Fruit fly (Drosophila melanogaster) whole organism, embryonic: Measurements from ENCODE around the gene Plc21C.

Experiments
- Atf-2 ChIP-seq: fragments of 200-800 bp; sonication (Bioruptor generic); optimal IDR thresholded peaks from 2 replicates; lab custom pipeline; 2016; ENCODE audit warnings: missing biosample characterization, missing genetic modification characterization
- BEAF-32 ChIP-seq: fragments of 200-800 bp; sonication (Bioruptor generic); optimal IDR thresholded peaks from 3 replicates; lab custom pipeline; 2017; ENCODE audit warnings: missing biosample characterization, missing genetic modification characterization, mild to moderate bottlenecking, moderate library complexity, missing genetic modification reagents
- Bgb ChIP-seq: fragments of 200-800 bp; sonication (Bioruptor generic); IDR thresholded peaks from 2 replicates; pipeline ENCODE4 v1.3.6; 2022; ENCODE audit warnings: missing biosample characterization, missing genetic modification characterization; ENCODE audit not compliant: partially characterized antibody
- CG10267 ChIP-seq: fragments of 200-800 bp; sonication (Bioruptor generic); optimal IDR thresholded peaks from 2 replicates; lab custom pipeline; 2018; ENCODE audit warnings: missing biosample characterization, mild to moderate bottlenecking, missing genetic modification characterization, moderate library complexity
- CG10979 ChIP-seq: fragments of 200-800 bp; sonication (Bioruptor generic); optimal IDR thresholded peaks from 2 replicates; lab custom pipeline; 2018; ENCODE audit warnings: missing biosample characterization, mild to moderate bottlenecking, missing genetic modification characterization, moderate library complexity
- CG11093 ChIP-seq: fragments of 200-800 bp; sonication (Bioruptor generic); IDR thresholded peaks from 3 replicates; pipeline ENCODE4 v1.3.6; 2022; ENCODE audit warnings: missing biosample characterization, missing genetic modification characterization
- CG11695 ChIP-seq: fragments of 200-800 bp; sonication (Bioruptor generic); IDR thresholded peaks from 3 replicates; pipeline ENCODE4 v1.3.6; 2022; ENCODE audit warnings: missing biosample characterization, missing genetic modification characterization
- CG11696 ChIP-seq: fragments of 200-800 bp; sonication (Bioruptor generic); IDR thresholded peaks from 2 replicates; pipeline ENCODE4 v1.3.6; 2022; ENCODE audit warnings: missing biosample characterization, missing genetic modification characterization
- CG12299 ChIP-seq: fragments of 200-800 bp; sonication (Bioruptor generic); optimal IDR thresholded peaks from 2 replicates; lab custom pipeline; 2018; ENCODE audit warnings: missing biosample characterization, mild to moderate bottlenecking, missing genetic modification characterization
- CG15514 ChIP-seq: fragments of 200-800 bp; sonication (Bioruptor generic); optimal IDR thresholded peaks from 3 replicates; lab custom pipeline; 2017; ENCODE audit warnings: missing biosample characterization, missing genetic modification characterization, mild to moderate bottlenecking, moderate library complexity, missing genetic modification reagents
- CG15601 ChIP-seq: fragments of 200-800 bp; sonication (Bioruptor generic); optimal IDR thresholded peaks from 3 replicates; lab custom pipeline; 2019; ENCODE audit warnings: missing biosample characterization, mild to moderate bottlenecking, missing genetic modification characterization, moderate library complexity
- CG16779 ChIP-seq: fragments of 200-800 bp; sonication (Bioruptor generic); IDR thresholded peaks from 2 replicates; pipeline ENCODE4 v1.3.6; 2022; ENCODE audit warnings: missing biosample characterization, missing genetic modification characterization
- CG16813 ChIP-seq: fragments of 200-800 bp; sonication (Bioruptor generic); IDR thresholded peaks from 3 replicates; pipeline ENCODE4 v1.3.6; 2022; ENCODE audit warnings: missing biosample characterization, missing genetic modification characterization; ENCODE audit not compliant: partially characterized antibody
- CG2120 ChIP-seq: fragments of 200-800 bp; sonication (Bioruptor generic); optimal IDR thresholded peaks from 3 replicates; lab custom pipeline; 2016; ENCODE audit warnings: missing biosample characterization, missing genetic modification characterization
- CG2712 ChIP-seq: fragments of 200-800 bp; optimal IDR thresholded peaks from 3 replicates; lab custom pipeline; 2019; ENCODE audit warnings: missing biosample characterization, mild to moderate bottlenecking, missing genetic modification characterization, moderate library complexity
- CG2875 ChIP-seq: fragments of 200-800 bp; sonication (Bioruptor generic); optimal IDR thresholded peaks from 2 replicates; lab custom pipeline; 2017; ENCODE audit warnings: missing biosample characterization, mild to moderate bottlenecking, missing genetic modification characterization, missing genetic modification reagents
- CG30431 ChIP-seq: fragments of 200-800 bp; sonication (Bioruptor generic); optimal IDR thresholded peaks from 2 replicates; lab custom pipeline; 2017; ENCODE audit warnings: missing biosample characterization, missing genetic modification characterization
- CG3065 ChIP-seq: fragments of 200-800 bp; sonication (Bioruptor generic); optimal IDR thresholded peaks from 2 replicates; lab custom pipeline; 2016; ENCODE audit warnings: missing biosample characterization, missing genetic modification characterization
- CG31388 ChIP-seq: fragments of 200-800 bp; sonication (Bioruptor generic); optimal IDR thresholded peaks from 2 replicates; lab custom pipeline; 2016; ENCODE audit warnings: missing biosample characterization, missing genetic modification characterization
- CG34376 ChIP-seq: fragments of 200-800 bp; sonication (Bioruptor generic); optimal IDR thresholded peaks from 2 replicates; lab custom pipeline; 2018; ENCODE audit warnings: missing biosample characterization, mild to moderate bottlenecking, missing genetic modification characterization
- CG4617 ChIP-seq: fragments of 200-800 bp; sonication (Bioruptor generic); optimal IDR thresholded peaks from 3 replicates; lab custom pipeline; 2016; ENCODE audit warnings: missing biosample characterization, missing genetic modification characterization, borderline replicate concordance
- CG7271 ChIP-seq: fragments of 200-800 bp; sonication (Bioruptor generic); optimal IDR thresholded peaks from 2 replicates; lab custom pipeline; 2018; ENCODE audit warnings: missing biosample characterization, mild to moderate bottlenecking, missing genetic modification characterization, moderate library complexity
- CG7987 ChIP-seq: fragments of 200-800 bp; sonication (Bioruptor generic); optimal IDR thresholded peaks from 2 replicates; lab custom pipeline; 2018; ENCODE audit warnings: missing biosample characterization, mild to moderate bottlenecking, missing genetic modification characterization, moderate library complexity
- CG9727 ChIP-seq: fragments of 200-800 bp; sonication (Bioruptor generic); optimal IDR thresholded peaks from 3 replicates; lab custom pipeline; 2017; ENCODE audit warnings: missing biosample characterization, mild to moderate bottlenecking, missing genetic modification characterization
- CG9797 ChIP-seq: fragments of 200-800 bp; sonication (Bioruptor generic); optimal IDR thresholded peaks from 3 replicates; lab custom pipeline; 2018; ENCODE audit warnings: missing biosample characterization, mild to moderate bottlenecking, missing genetic modification characterization
- CG9817 ChIP-seq: fragments of 200-800 bp; sonication (Bioruptor generic); optimal IDR thresholded peaks from 2 replicates; lab custom pipeline; 2018; ENCODE audit warnings: missing biosample characterization, mild to moderate bottlenecking, missing genetic modification characterization, moderate library complexity
- CG9876 ChIP-seq: fragments of 200-800 bp; sonication (Bioruptor generic); optimal IDR thresholded peaks from 2 replicates; lab custom pipeline; 2016; ENCODE audit warnings: missing biosample characterization, missing genetic modification characterization
- Deaf1 ChIP-seq: fragments of 200-800 bp; optimal IDR thresholded peaks from 3 replicates; lab custom pipeline; 2019; ENCODE audit warnings: missing biosample characterization, mild to moderate bottlenecking, missing genetic modification characterization, moderate library complexity
- H2.0 ChIP-seq: fragments of 200-800 bp; sonication (Bioruptor generic); IDR thresholded peaks from 2 replicates; pipeline ENCODE4 v1.3.6; 2022; ENCODE audit warnings: missing biosample characterization, missing genetic modification characterization
- HHEX ChIP-seq: fragments of 200-800 bp; sonication (Bioruptor generic); optimal IDR thresholded peaks from 3 replicates; lab custom pipeline; 2017; ENCODE audit warnings: missing biosample characterization, mild to moderate bottlenecking, missing genetic modification characterization, missing genetic modification reagents
- Hr3 ChIP-seq: fragments of 200-800 bp; sonication (Bioruptor generic); optimal IDR thresholded peaks from 3 replicates; lab custom pipeline; 2016; ENCODE audit warnings: missing biosample characterization, missing genetic modification characterization
- NC2α ChIP-seq: fragments of 200-800 bp; sonication (Bioruptor generic); optimal IDR thresholded peaks from 2 replicates; lab custom pipeline; 2016; ENCODE audit warnings: missing biosample characterization, missing genetic modification characterization
- YL-1 ChIP-seq: fragments of 200-800 bp; sonication (Bioruptor generic); optimal IDR thresholded peaks from 3 replicates; lab custom pipeline; 2017; ENCODE audit warnings: missing biosample characterization, mild to moderate bottlenecking, missing genetic modification characterization
- dysf ChIP-seq: fragments of 200-800 bp; sonication (Bioruptor generic); IDR thresholded peaks from 3 replicates; pipeline ENCODE4 v1.3.6; 2022; ENCODE audit warnings: missing biosample characterization, missing genetic modification characterization
- esg ChIP-seq: fragments of 200-800 bp; sonication (Bioruptor generic); conservative IDR thresholded peaks from 2 replicates; pipeline ENCODE4 v1.3.6; 2022; ENCODE audit warnings: missing biosample characterization, missing genetic modification characterization
- gfzf ChIP-seq: fragments of 200-800 bp; sonication (Bioruptor generic); optimal IDR thresholded peaks from 2 replicates; lab custom pipeline; 2016; ENCODE audit warnings: missing biosample characterization, mild to moderate bottlenecking, missing genetic modification characterization, moderate library complexity
- hbn ChIP-seq: fragments of 200-800 bp; sonication (Bioruptor generic); IDR thresholded peaks from 2 replicates; pipeline ENCODE4 v1.3.6; 2022; ENCODE audit warnings: missing biosample characterization, missing genetic modification characterization; ENCODE audit not compliant: partially characterized antibody
- jing ChIP-seq: fragments of 200-800 bp; sonication (Bioruptor generic); optimal IDR thresholded peaks from 2 replicates; lab custom pipeline; 2018; ENCODE audit warnings: missing biosample characterization, mild to moderate bottlenecking, missing genetic modification characterization
- lola ChIP-seq, 3 experiments: fragments of >200 bp in 2 of 3; fragments of 200-800 bp in 1 of 3; sonication (Bioruptor generic) in 1 of 3; optimal IDR thresholded peaks; 2 replicates each; lab custom pipeline; 2017 to 2019; ENCODE audit warnings: missing biosample characterization in 3 of 3, missing genetic modification characterization in 3 of 3, mild to moderate bottlenecking in 1 of 3, moderate library complexity in 1 of 3
- pan ChIP-seq, 4 experiments: fragments of >200 bp in 3 of 4; fragments of 200-800 bp in 1 of 4; sonication (Bioruptor generic) in 1 of 4; optimal IDR thresholded peaks in 3 of 4; IDR thresholded peaks in 1 of 4; 2 replicates each; pipeline versions ENCODE4 v1.3.6 to Lab custom; 2017 to 2022; ENCODE audit warnings: missing biosample characterization in 2 of 4, missing genetic modification characterization in 2 of 4, mixed read lengths in 1 of 4
- rib ChIP-seq: fragments of 200-800 bp; sonication (Bioruptor generic); IDR thresholded peaks from 2 replicates; pipeline ENCODE4 v1.3.6; 2022; ENCODE audit warnings: missing biosample characterization, missing genetic modification characterization
- row ChIP-seq: fragments of 200-800 bp; sonication (Bioruptor generic); IDR thresholded peaks from 3 replicates; pipeline ENCODE4 v1.3.6; 2022; ENCODE audit warnings: missing biosample characterization, missing genetic modification characterization
- schlank ChIP-seq: fragments of 200-800 bp; sonication (Bioruptor generic); optimal IDR thresholded peaks from 2 replicates; lab custom pipeline; 2018; ENCODE audit warnings: missing biosample characterization, mild to moderate bottlenecking, missing genetic modification characterization
- scrt ChIP-seq: fragments of 200-800 bp; sonication (Bioruptor generic); optimal IDR thresholded peaks from 2 replicates; lab custom pipeline; 2018; ENCODE audit warnings: missing biosample characterization, mild to moderate bottlenecking, missing genetic modification characterization, moderate library complexity
- sim ChIP-seq: fragments of 200-800 bp; sonication (Bioruptor generic); IDR thresholded peaks from 2 replicates; pipeline ENCODE4 v1.3.6; 2022; ENCODE audit warnings: missing biosample characterization, missing genetic modification characterization
- sob ChIP-seq: fragments of 200-800 bp; sonication (Bioruptor generic); IDR thresholded peaks from 2 replicates; pipeline ENCODE4 v1.3.6; 2022; ENCODE audit warnings: missing biosample characterization, missing genetic modification characterization
- stwl ChIP-seq: fragments of 200-800 bp; sonication (Bioruptor generic); optimal IDR thresholded peaks from 3 replicates; lab custom pipeline; 2018; ENCODE audit warnings: missing biosample characterization, mild to moderate bottlenecking, missing genetic modification characterization, moderate library complexity
- sug ChIP-seq: fragments of 200-800 bp; optimal IDR thresholded peaks from 2 replicates; lab custom pipeline; 2019; ENCODE audit warnings: missing biosample characterization, mild to moderate bottlenecking, missing genetic modification characterization, moderate library complexity
- tin ChIP-seq: fragments of 200-800 bp; sonication (Bioruptor generic); optimal IDR thresholded peaks from 3 replicates; lab custom pipeline; 2016; ENCODE audit warnings: missing biosample characterization, missing genetic modification characterization
- unpg ChIP-seq: fragments of 200-800 bp; sonication (Bioruptor generic); optimal IDR thresholded peaks from 3 replicates; lab custom pipeline; 2018; ENCODE audit warnings: missing biosample characterization, mild to moderate bottlenecking, missing genetic modification characterization, moderate library complexity
- usp ChIP-seq: fragments of >200 bp; optimal IDR thresholded peaks from 2 replicates; lab custom pipeline; 2017; ENCODE audit warnings: missing biosample characterization, missing genetic modification characterization

Gene Plc21C

DNA sequence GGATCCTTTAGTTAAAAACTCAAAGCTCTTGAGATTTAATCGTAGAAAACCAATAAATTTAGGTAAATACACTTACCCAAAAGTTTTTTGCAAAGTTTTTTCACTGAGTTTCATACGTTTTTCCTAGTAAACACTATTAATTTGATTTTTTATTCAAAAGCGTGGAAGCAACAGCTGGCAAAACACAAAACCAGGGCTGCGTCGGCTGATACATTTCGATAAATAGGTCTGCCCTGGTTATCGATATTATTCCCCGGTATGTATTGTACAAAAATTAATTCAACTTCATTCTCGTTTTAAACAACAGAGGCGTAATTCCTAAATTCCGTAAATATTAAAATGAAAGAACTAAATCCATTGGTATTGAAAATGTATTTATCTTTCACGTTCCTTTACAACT, 34.2 kb upstream of the Plc21C start, which contains the start of gene Dus1 (continued):
- TF ChIP-seq schlank (no peak), CG2712 (tag; lab: Kevin White, UChicago) (peak; percentile 15), CG10979 (tag; lab: Kevin White, UChicago) (no peak), CG16813 (peak; percentile 53; the same call in 2 of the 3 replicates), Bgb (peak; percentile 64), CG12299 (tag; lab: Kevin White, UChicago) (no peak), Deaf1 (no peak), CG16779 (GFP tag; lab: Robert Waterston, UW) (no peak), CG34376 (GFP tag; lab: Kevin White, UChicago) (no peak), scrt (GFP tag; lab: Kevin White, UChicago) (peak; percentile 94), sim (GFP tag; lab: Robert Waterston, UW) (no peak), CG7271 (tag; lab: Kevin White, UChicago) (peak; percentile 25), stwl (peak; percentile 92), unpg (no peak), Hr3 (GFP tag; lab: Kevin White, UChicago) (no peak), hbn (peak; percentile 72), jing (GFP tag; lab: Kevin White, UChicago) (no peak), CG11093 (GFP tag; lab: Robert Waterston, UW) (no peak), CG9797 (GFP tag; lab: Kevin White, UChicago) (peak; percentile 13), CG9727 (GFP tag; lab: Kevin White, UChicago) (no peak), BEAF-32 (GFP tag; lab: Kevin White, UChicago) (peak; percentile 72), row (peak; percentile 47), dysf (GFP tag; lab: Robert Waterston, UW) (no peak), CG11696 (GFP tag; lab: Robert Waterston, UW) (no peak), CG11695 (no peak), esg (GFP tag; lab: Robert Waterston, UW) (no peak), usp (GFP tag; lab: Kevin White, UChicago) (no peak), sug (tag; lab: Kevin White, UChicago) (peak; percentile 14), CG4617 (GFP tag; lab: Kevin White, UChicago) (peak; percentile 44), CG2120 (GFP tag; lab: Kevin White, UChicago) (no peak)
- TF ChIP-seq, all 482 proteins: peak for 78

DNA sequence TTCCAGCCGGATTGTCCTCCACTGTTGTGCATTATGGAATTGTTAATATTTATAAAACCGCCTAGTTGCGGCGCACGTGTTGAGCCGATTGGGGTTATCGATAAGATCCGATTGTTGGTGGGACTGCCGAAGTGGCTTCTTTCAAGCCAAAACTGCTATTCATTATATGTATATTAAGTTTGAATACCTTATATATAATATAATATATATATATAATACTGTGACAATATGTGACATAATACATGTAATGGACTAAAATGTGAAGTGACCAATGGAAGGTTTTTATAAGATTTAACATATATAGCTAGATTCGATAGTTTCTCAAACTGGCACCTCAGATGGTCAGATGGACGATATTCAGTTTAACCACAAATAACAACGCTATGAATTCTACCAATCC, 32.1 kb upstream of the Plc21C start, which contains the start of the genes mbm and CG11555:
mbm (minus strand) TSS at position 113 of the 400 bp plus-strand sequence.
CG11555 (plus strand) TSS at position 234 of the 400 bp plus-strand sequence.
- TF ChIP-seq pan (optimal IDR thresholded peaks at IDR 0.05; lab: Kevin White, UChicago) (no peak), pan (GFP tag; optimal IDR thresholded peaks at IDR 0.05 in 1 of 2, IDR thresholded peaks at IDR 0.05 in 1 of 2) (no peak), CG31388 (GFP tag; lab: Kevin White, UChicago) (no peak), CG9876 (GFP tag; lab: Kevin White, UChicago) (no peak), CG9817 (tag; lab: Kevin White, UChicago) (peak; percentile 4), tin (GFP tag; lab: Kevin White, UChicago) (no peak), gfzf (GFP tag; lab: Kevin White, UChicago) (no peak), sob (GFP tag; lab: Robert Waterston, UW) (no peak), Atf-2 (no peak), YL-1 (GFP tag; lab: Kevin White, UChicago) (peak; percentile 66), lola (GFP tag; optimal IDR thresholded peaks at IDR 0.05; lab: Kevin White, UChicago) (peak in 1 of 3 experiments; percentile 15), CG2875 (GFP tag; lab: Kevin White, UChicago) (no peak), CG15514 (GFP tag; lab: Kevin White, UChicago) (peak; percentile 55), H2.0 (GFP tag; lab: Robert Waterston, UW) (no peak), usp (GFP tag; lab: Kevin White, UChicago) (no peak), NC2α (no peak), CG7987 (GFP tag; lab: Kevin White, UChicago) (no peak), CG15601 (tag; lab: Kevin White, UChicago) (peak; percentile 34), rib (no peak), CG11696 (GFP tag; lab: Robert Waterston, UW) (no peak), CG30431 (GFP tag; lab: Kevin White, UChicago) (no peak), CG3065 (GFP tag; lab: Kevin White, UChicago) (no peak), HHEX (GFP tag; lab: Kevin White, UChicago) (no peak), CG10267 (tag; lab: Kevin White, UChicago) (peak; percentile 6)
